Worm (Caenorhabditis elegans) whole organism, mixed stage, embryonic: ENCODE results near the gene Y75B8A.63.

Source experiments
- M03D4.4 ChIP-seq: sonication (generic microtip); optimal IDR thresholded peaks from 2 replicates; lab custom pipeline; 2017; ENCODE audit warnings: mild to moderate bottlenecking, missing genetic modification characterization, missing compliant biosample characterization
- ces-1 ChIP-seq: fragments of 150-350 bp; optimal IDR thresholded peaks from 2 replicates; lab custom pipeline; 2014; ENCODE audit warnings: missing biosample characterization, missing genetic modification reagents, missing genetic modification characterization
- lin-13 ChIP-seq: fragments of 150-350 bp; optimal IDR thresholded peaks from 2 replicates; lab custom pipeline; 2014; ENCODE audit warnings: missing biosample characterization, missing genetic modification characterization
- mep-1 ChIP-seq: fragments of 150-350 bp; optimal IDR thresholded peaks from 2 replicates; lab custom pipeline; 2017; ENCODE audit warnings: missing biosample characterization, missing genetic modification reagents, missing genetic modification characterization, inconsistent platforms
- nhr-28 ChIP-seq: fragments of 150-350 bp; optimal IDR thresholded peaks from 2 replicates; lab custom pipeline; 2014; ENCODE audit warnings: missing biosample characterization, missing genetic modification characterization
- unc-62 ChIP-seq: fragments of 150-350 bp; optimal IDR thresholded peaks from 2 replicates; lab custom pipeline; 2014; ENCODE audit warnings: missing biosample characterization, missing genetic modification reagents, missing genetic modification characterization
- ztf-11 ChIP-seq: fragments of 150-350 bp; optimal IDR thresholded peaks from 2 replicates; lab custom pipeline; 2014; ENCODE audit warnings: missing biosample characterization, missing genetic modification characterization

ce11 chrIII:12284157-12284556, 43.6 kb upstream of the Y75B8A.63 start:
- no peak for TF ChIP-seq ztf-11 (tag; lab: Kevin White, UChicago)
- no peak for TF ChIP-seq mep-1
- no peak for TF ChIP-seq M03D4.4 (tag; lab: Kevin White, UChicago)
- TF ChIP-seq lin-13 (tag; lab: Kevin White, UChicago), result no peak
- TF ChIP-seq unc-62 (GFP tag; lab: Kevin White, UChicago), result no peak
- no peak for TF ChIP-seq ces-1
- no peak for TF ChIP-seq nhr-28 (tag; lab: Kevin White, UChicago)
